In genomic region chrII:10880625-10881024, ce11 we compare ENCODE assay signal across 2 worm cellular contexts.
TF ChIP-seq lines count a peak whose summit lies in the region.

TSS of gene lurp-1 (plus strand) at chrII:10880925.

TF ChIP-seq in whole organism, L1 larva, 84 proteins besides CTCF, POLR2A, EP300 and RAD21:
- no peak for TF ChIP-seq unc-30 (tag; optimal IDR thresholded peaks at IDR 0.05; lab: Kevin White, UChicago)
- no peak for TF ChIP-seq lsy-2 (tag; optimal IDR thresholded peaks at IDR 0.05; lab: Kevin White, UChicago)
- peak; percentile 69 for TF ChIP-seq dsc-1 (tag; optimal IDR thresholded peaks at IDR 0.05; lab: Kevin White, UChicago)
- TF ChIP-seq mep-1 (tag; optimal IDR thresholded peaks at IDR 0.05; lab: Kevin White, UChicago): no peak
- TF ChIP-seq fkh-8 (tag; optimal IDR thresholded peaks at IDR 0.05; lab: Kevin White, UChicago): no peak
- no peak for TF ChIP-seq pqm-1 (tag; optimal IDR thresholded peaks at IDR 0.05; lab: Kevin White, UChicago)
- no peak for TF ChIP-seq mab-9 (GFP tag; IDR thresholded peaks at IDR 0.05; lab: Robert Waterston, UW)
- TF ChIP-seq pax-3 (tag; optimal IDR thresholded peaks at IDR 0.05; lab: Kevin White, UChicago): no peak
TF ChIP-seq in whole organism, L1 larva: peak in this region for 1.

TF ChIP-seq in whole organism, L4 larva, 104 proteins besides CTCF, POLR2A, EP300 and RAD21:
- TF ChIP-seq zip-11 (GFP tag; IDR thresholded peaks at IDR 0.05; lab: Robert Waterston, UW) (no peak), fkh-10 (GFP tag; optimal IDR thresholded peaks at IDR 0.05; lab: Kevin White, UChicago) (no peak), F37D6.2 (tag; optimal IDR thresholded peaks at IDR 0.05; lab: Kevin White, UChicago) (no peak), egl-27 (tag; optimal IDR thresholded peaks at IDR 0.05; lab: Kevin White, UChicago) (no peak), zfp-3 (GFP tag; conservative IDR thresholded peaks at IDR 0.05; lab: Robert Waterston, UW) (no peak), nhr-48 (tag; optimal IDR thresholded peaks at IDR 0.05; lab: Kevin White, UChicago) (no peak), lin-13 (GFP tag; optimal IDR thresholded peaks at IDR 0.05; lab: Kevin White, UChicago) (no peak), unc-62 (GFP tag; optimal IDR thresholded peaks at IDR 0.05 in 1 of 2; lab: Kevin White, UChicago) (peak in 1 of 2 experiments; percentile 41), unc-62 (tag; optimal IDR thresholded peaks at IDR 0.05; lab: Kevin White, UChicago) (no peak), pqm-1 (tag; optimal IDR thresholded peaks at IDR 0.05; lab: Kevin White, UChicago) (peak; percentile 13)

Comparison
In these comparisons a context has a peak if more than half of its experiments do, and no peak if none do; other contexts are left out.
1. Of the 29 proteins assayed by ChIP-seq in both whole organism, L4 larva and whole organism, L1 larva: peak only in whole organism, L4 larva: pqm-1; only in whole organism, L1 larva: none; in both: none; in neither: 27; mixed calls (peak in some experiments, not most) for 1.